Fruit fly (Drosophila melanogaster) whole organism, embryonic: Measurements from ENCODE around the gene Mgat3.

Source experiments
- Ada2b ChIP-seq: fragments of 200-800 bp; sonication (Bioruptor generic); IDR thresholded peaks from 2 replicates; pipeline ENCODE4 v1.3.6; 2022; ENCODE audit warnings: missing biosample characterization, missing genetic modification characterization
- Adf1 ChIP-seq: fragments of 200-800 bp; sonication (Bioruptor generic); IDR thresholded peaks from 2 replicates; pipeline ENCODE4 v1.3.6; 2022; ENCODE audit warnings: missing biosample characterization, missing genetic modification characterization
- B-H2 ChIP-seq: fragments of 200-800 bp; sonication (Bioruptor generic); optimal IDR thresholded peaks from 2 replicates; lab custom pipeline; 2018; ENCODE audit warnings: missing biosample characterization, mild to moderate bottlenecking, missing genetic modification characterization
- CG10267 ChIP-seq: fragments of 200-800 bp; sonication (Bioruptor generic); optimal IDR thresholded peaks from 2 replicates; lab custom pipeline; 2018; ENCODE audit warnings: missing biosample characterization, mild to moderate bottlenecking, missing genetic modification characterization, moderate library complexity
- CG10462 ChIP-seq: fragments of 200-800 bp; sonication (Bioruptor generic); optimal IDR thresholded peaks from 2 replicates; lab custom pipeline; 2016; ENCODE audit warnings: missing biosample characterization, missing genetic modification characterization
- CG12155 ChIP-seq: fragments of 200-800 bp; sonication (Bioruptor generic); optimal IDR thresholded peaks from 3 replicates; lab custom pipeline; 2016; ENCODE audit warnings: missing biosample characterization, missing genetic modification characterization
- CG1233 ChIP-seq: fragments of 200-800 bp; sonication (Bioruptor generic); optimal IDR thresholded peaks from 4 replicates; lab custom pipeline; 2018; ENCODE audit warnings: missing biosample characterization, mild to moderate bottlenecking, missing genetic modification characterization
- CG12769 ChIP-seq: fragments of 200-800 bp; sonication (Bioruptor generic); optimal IDR thresholded peaks from 2 replicates; lab custom pipeline; 2019; ENCODE audit warnings: missing biosample characterization, mild to moderate bottlenecking, missing genetic modification characterization, moderate library complexity
- CG14860 ChIP-seq: fragments of 200-800 bp; sonication (Bioruptor generic); IDR thresholded peaks from 3 replicates; pipeline ENCODE4 v1.3.6; 2022; ENCODE audit warnings: missing biosample characterization, missing genetic modification characterization; ENCODE audit not compliant: partially characterized antibody
- CG15269 ChIP-seq: fragments of 200-800 bp; sonication (Bioruptor generic); optimal IDR thresholded peaks from 2 replicates; lab custom pipeline; 2018; ENCODE audit warnings: missing biosample characterization, mild to moderate bottlenecking, missing genetic modification characterization, moderate library complexity
- CG1529 ChIP-seq: fragments of 200-800 bp; sonication (Bioruptor generic); optimal IDR thresholded peaks from 3 replicates; lab custom pipeline; 2018; ENCODE audit warnings: missing biosample characterization, missing genetic modification characterization
- CG17328 ChIP-seq: fragments of 200-800 bp; sonication (Bioruptor generic); IDR thresholded peaks from 2 replicates; pipeline ENCODE4 v1.3.6; 2022; ENCODE audit warnings: missing biosample characterization, missing genetic modification characterization
- CG17829 ChIP-seq: fragments of 200-800 bp; optimal IDR thresholded peaks from 2 replicates; lab custom pipeline; 2019; ENCODE audit warnings: missing biosample characterization, mild to moderate bottlenecking, missing genetic modification characterization, moderate library complexity
- CG30020 ChIP-seq: fragments of 200-800 bp; optimal IDR thresholded peaks from 2 replicates; lab custom pipeline; 2019; ENCODE audit warnings: missing biosample characterization, mild to moderate bottlenecking, missing genetic modification characterization, moderate library complexity
- CG30431 ChIP-seq: fragments of 200-800 bp; sonication (Bioruptor generic); optimal IDR thresholded peaks from 2 replicates; lab custom pipeline; 2017; ENCODE audit warnings: missing biosample characterization, missing genetic modification characterization
- CG33557 ChIP-seq: fragments of 200-800 bp; sonication (Bioruptor generic); optimal IDR thresholded peaks from 2 replicates; lab custom pipeline; 2019; ENCODE audit warnings: missing biosample characterization, mild to moderate bottlenecking, missing genetic modification characterization, moderate library complexity
- CG5180 ChIP-seq: fragments of 200-800 bp; sonication (Bioruptor generic); optimal IDR thresholded peaks from 3 replicates; lab custom pipeline; 2017; ENCODE audit warnings: missing biosample characterization, missing genetic modification characterization, mild to moderate bottlenecking, moderate library complexity, missing genetic modification reagents
- CG5953 ChIP-seq: fragments of 200-800 bp; sonication (Bioruptor generic); IDR thresholded peaks from 2 replicates; pipeline ENCODE4 v1.3.6; 2022; ENCODE audit warnings: missing biosample characterization, missing genetic modification characterization
- CG7372 ChIP-seq: fragments of 200-800 bp; sonication (Bioruptor generic); IDR thresholded peaks from 2 replicates; pipeline ENCODE4 v1.3.6; 2022; ENCODE audit warnings: missing biosample characterization, missing genetic modification characterization
- CG7963 ChIP-seq: fragments of 200-800 bp; sonication (Bioruptor generic); IDR thresholded peaks from 3 replicates; pipeline ENCODE4 v1.3.6; 2022; ENCODE audit warnings: missing biosample characterization, missing genetic modification characterization; ENCODE audit not compliant: partially characterized antibody
- CG8290 ChIP-seq, 3 experiments: fragments of 200-800 bp; sonication (Bioruptor generic); optimal IDR thresholded peaks; 2 replicates each; lab custom pipeline; 2016 to 2019; ENCODE audit warnings: missing biosample characterization in 3 of 3, missing genetic modification characterization in 3 of 3, mild to moderate bottlenecking in 2 of 3, moderate library complexity in 1 of 3
- CG9609 ChIP-seq: fragments of 200-800 bp; sonication (Bioruptor generic); optimal IDR thresholded peaks from 3 replicates; lab custom pipeline; 2016; ENCODE audit warnings: missing biosample characterization, missing genetic modification characterization
- CG9876 ChIP-seq: fragments of 200-800 bp; sonication (Bioruptor generic); optimal IDR thresholded peaks from 2 replicates; lab custom pipeline; 2016; ENCODE audit warnings: missing biosample characterization, missing genetic modification characterization
- CrebB ChIP-seq: fragments of 200-800 bp; sonication (Bioruptor generic); optimal IDR thresholded peaks from 3 replicates; lab custom pipeline; 2018; ENCODE audit warnings: missing biosample characterization, mild to moderate bottlenecking, missing genetic modification characterization
- Drgx ChIP-seq: fragments of 200-800 bp; sonication (Bioruptor generic); IDR thresholded peaks from 2 replicates; pipeline ENCODE4 v1.3.6; 2022; ENCODE audit warnings: missing biosample characterization, missing genetic modification characterization
- E2f1 ChIP-seq: fragments of 200-800 bp; sonication (Bioruptor generic); IDR thresholded peaks from 2 replicates; pipeline ENCODE4 v1.3.6; 2022; ENCODE audit warnings: missing biosample characterization, missing genetic modification characterization
- Ets97D ChIP-seq: fragments of 200-800 bp; sonication (Bioruptor generic); optimal IDR thresholded peaks from 3 replicates; lab custom pipeline; 2016; ENCODE audit warnings: missing biosample characterization, missing genetic modification characterization
- H15 ChIP-seq: fragments of 200-800 bp; sonication (Bioruptor generic); IDR thresholded peaks from 3 replicates; pipeline ENCODE4 v1.3.6; 2022; ENCODE audit warnings: missing biosample characterization, missing genetic modification characterization
- Hey ChIP-seq: fragments of 200-800 bp; sonication (Bioruptor generic); optimal IDR thresholded peaks from 3 replicates; lab custom pipeline; 2018; ENCODE audit warnings: missing biosample characterization, mild to moderate bottlenecking, missing genetic modification characterization
- Lpt ChIP-seq: fragments of >200 bp; optimal IDR thresholded peaks from 2 replicates; lab custom pipeline; 2018; ENCODE audit warnings: missing biosample characterization, missing genetic modification characterization
- Med ChIP-seq: fragments of 200-800 bp; sonication (Bioruptor generic); peaks from one replicate; lab custom pipeline; 2016; ENCODE audit warnings: missing biosample characterization, missing genetic modification characterization, mild to moderate bottlenecking, inconsistent platforms, moderate library complexity
- NfI ChIP-seq: fragments of 200-800 bp; sonication (Bioruptor generic); optimal IDR thresholded peaks from 3 replicates; lab custom pipeline; 2018; ENCODE audit warnings: missing biosample characterization, mild to moderate bottlenecking, missing genetic modification characterization, moderate library complexity
- Sox100B ChIP-seq: fragments of 200-800 bp; sonication (Bioruptor generic); optimal IDR thresholded peaks from 3 replicates; lab custom pipeline; 2018; ENCODE audit warnings: missing biosample characterization, mild to moderate bottlenecking, missing genetic modification characterization
- Ssrp ChIP-seq: fragments of 200-800 bp; sonication (Bioruptor generic); optimal IDR thresholded peaks from 2 replicates; lab custom pipeline; 2018; ENCODE audit warnings: missing biosample characterization, mild to moderate bottlenecking, missing genetic modification characterization, moderate library complexity
- abd-A ChIP-seq: fragments of 200-800 bp; sonication (Bioruptor generic); optimal IDR thresholded peaks from 3 replicates; lab custom pipeline; 2019; ENCODE audit warnings: missing biosample characterization, mild to moderate bottlenecking, missing genetic modification characterization, moderate library complexity
- amos ChIP-seq: fragments of 200-800 bp; sonication (Bioruptor generic); IDR thresholded peaks from 2 replicates; pipeline ENCODE4 v1.3.6; 2022; ENCODE audit warnings: missing biosample characterization, missing genetic modification characterization; ENCODE audit not compliant: partially characterized antibody
- ara ChIP-seq: fragments of 200-800 bp; sonication (Bioruptor generic); IDR thresholded peaks from 2 replicates; pipeline ENCODE4 v1.3.6; 2022; ENCODE audit warnings: missing biosample characterization, missing genetic modification characterization
- caup ChIP-seq: fragments of 200-800 bp; sonication (Bioruptor generic); optimal IDR thresholded peaks from 3 replicates; lab custom pipeline; 2017; ENCODE audit warnings: missing biosample characterization, mild to moderate bottlenecking, missing genetic modification characterization, moderate library complexity; ENCODE audit not compliant: severe bottlenecking
- crp ChIP-seq, 2 experiments: fragments of 200-800 bp; sonication (Bioruptor generic); optimal IDR thresholded peaks; 2 replicates in 1 of 2; 3 replicates in 1 of 2; lab custom pipeline; 2017; ENCODE audit warnings: missing biosample characterization in 2 of 2, missing genetic modification characterization in 2 of 2, mild to moderate bottlenecking in 1 of 2, moderate library complexity in 1 of 2
- gce ChIP-seq: fragments of 200-800 bp; sonication (Bioruptor generic); IDR thresholded peaks from 3 replicates; pipeline ENCODE4 v1.3.6; 2022; ENCODE audit warnings: missing biosample characterization, missing genetic modification characterization
- gt ChIP-seq: fragments of 200-800 bp; sonication (Bioruptor generic); IDR thresholded peaks from 2 replicates; pipeline ENCODE4 v1.3.6; 2022; ENCODE audit warnings: missing biosample characterization, missing genetic modification characterization
- hkb ChIP-seq, 2 experiments: fragments of 200-800 bp in 1 of 2; fragments of >200 bp in 1 of 2; sonication (Bioruptor generic) in 1 of 2; IDR thresholded peaks in 1 of 2; optimal IDR thresholded peaks in 1 of 2; 2 replicates each; pipeline versions ENCODE4 v1.3.6 to Lab custom; 2017 to 2022; ENCODE audit warnings: missing biosample characterization in 1 of 2, missing genetic modification characterization in 1 of 2
- insv ChIP-seq, 2 experiments: fragments of 200-800 bp; sonication (Bioruptor generic); optimal IDR thresholded peaks; 3 replicates each; lab custom pipeline; 2016 to 2018; ENCODE audit warnings: missing biosample characterization in 2 of 2, missing genetic modification characterization in 2 of 2
- nom ChIP-seq: fragments of 200-800 bp; sonication (Bioruptor generic); optimal IDR thresholded peaks from 2 replicates; lab custom pipeline; 2017; ENCODE audit warnings: missing biosample characterization, missing genetic modification characterization, mild to moderate bottlenecking, moderate library complexity, missing genetic modification reagents
- pho ChIP-seq: fragments of 200-800 bp; sonication (Bioruptor generic); optimal IDR thresholded peaks from 2 replicates; lab custom pipeline; 2016; ENCODE audit warnings: missing biosample characterization, missing genetic modification characterization
- pum ChIP-seq: fragments of 200-800 bp; sonication (Bioruptor generic); optimal IDR thresholded peaks from 2 replicates; lab custom pipeline; 2016; ENCODE audit warnings: missing biosample characterization, missing genetic modification characterization
- slp2 ChIP-seq: fragments of 200-800 bp; sonication (Bioruptor generic); optimal IDR thresholded peaks from 2 replicates; lab custom pipeline; 2016; ENCODE audit warnings: missing biosample characterization, missing genetic modification characterization

The Mgat3 gene

dm6 chr2L:13164994-13165801 lies 17.2 kb downstream of the Mgat3 start, which contains the start of gene Sirt1 (continued):
- TF ChIP-seq Ets97D (GFP tag; lab: Kevin White, UChicago) (peak; percentile 8), CG8290 (GFP tag; optimal IDR thresholded peaks at IDR 0.05; lab: Kevin White, UChicago) (peak; percentile 83), CG8290 (tag; optimal IDR thresholded peaks at IDR 0.05; lab: Kevin White, UChicago) (peak; percentile 2 to 7), CG12155 (GFP tag; lab: Kevin White, UChicago) (peak; percentile 84), E2f1 (peak; percentile 79), insv (GFP tag; optimal IDR thresholded peaks at IDR 0.05; lab: Kevin White, UChicago) (peak in 1 of 2 experiments; percentile 60), CG5180 (no peak), Lpt (no peak), CG17328 (GFP tag; lab: Robert Waterston, UW) (peak; percentile 42; the same call in 1 of the 2 replicates), CG30431 (GFP tag; lab: Kevin White, UChicago) (peak; percentile 77), CG10267 (tag; lab: Kevin White, UChicago) (peak; percentile 77), nom (GFP tag; lab: Kevin White, UChicago) (peak; percentile 64), CG17829 (tag; lab: Kevin White, UChicago) (peak; percentile 88), NfI (GFP tag; lab: Kevin White, UChicago) (peak; percentile 81), CG1529 (GFP tag; lab: Kevin White, UChicago) (peak; percentile 65), Drgx (GFP tag; lab: Robert Waterston, UW) (peak; percentile 48; the same call in 1 of the 2 replicates), amos (GFP tag; lab: Robert Waterston, UW) (peak; percentile 4; the same call in 1 of the 2 replicates), caup (peak; percentile 68), Ssrp (peak; percentile 93), gt (GFP tag; lab: Robert Waterston, UW) (0 out of 2 replicates have a peak, but pooled peaks have one; percentile 27), slp2 (GFP tag; lab: Kevin White, UChicago) (peak; percentile 16), Sox100B (GFP tag; lab: Kevin White, UChicago) (no peak), CG30020 (tag; lab: Kevin White, UChicago) (peak; percentile 78), pum (GFP tag; lab: Kevin White, UChicago) (peak; percentile 66), CG9609 (GFP tag; lab: Kevin White, UChicago) (peak; percentile 39), CG33557 (peak; percentile 80), pho (GFP tag; lab: Kevin White, UChicago) (peak; percentile 52), CG7963 (GFP tag; lab: Robert Waterston, UW) (no peak), hkb (optimal IDR thresholded peaks at IDR 0.05; lab: Kevin White, UChicago) (no peak), hkb (GFP tag; IDR thresholded peaks at IDR 0.05; lab: Robert Waterston, UW) (peak; percentile 46; the same call in 1 of the 2 replicates), ara (peak; percentile 54; the same call in 1 of the 2 replicates), CG12769 (tag; lab: Kevin White, UChicago) (peak; percentile 14), Ada2b (GFP tag; lab: Robert Waterston, UW) (peak; percentile 28; the same call in 1 of the 2 replicates), CrebB (tag; lab: Kevin White, UChicago) (peak; percentile 34), CG15269 (tag; lab: Kevin White, UChicago) (peak; percentile 90), H15 (GFP tag; lab: Robert Waterston, UW) (peak; percentile 56; the same call in 2 of the 3 replicates), CG7372 (GFP tag; lab: Robert Waterston, UW) (peak; percentile 84), CG9876 (GFP tag; lab: Kevin White, UChicago) (no peak), crp (GFP tag; optimal IDR thresholded peaks at IDR 0.05; lab: Kevin White, UChicago) (peak in 1 of 2 experiments; percentile 49), Adf1 (GFP tag; lab: Robert Waterston, UW) (no peak), CG1233 (GFP tag; lab: Kevin White, UChicago) (peak; percentile 86), CG14860 (GFP tag; lab: Robert Waterston, UW) (no peak), abd-A (tag; lab: Kevin White, UChicago) (no peak), Med (GFP tag; lab: Kevin White, UChicago) (peak; percentile 88), B-H2 (GFP tag; lab: Kevin White, UChicago) (peak; percentile 30), CG10462 (GFP tag; lab: Kevin White, UChicago) (peak; percentile 59), Hey (tag; lab: Kevin White, UChicago) (no peak), gce (GFP tag; lab: Robert Waterston, UW) (no peak), CG5953 (GFP tag; lab: Robert Waterston, UW) (peak; percentile 29; the same call in 1 of the 2 replicates)
